Worm (Caenorhabditis elegans) whole organism, L2 larva: ENCODE results near the gene nhl-3.

ENCODE experiments used
- ceh-82 ChIP-seq: fragments of 150-350 bp; optimal IDR thresholded peaks from 2 replicates; lab custom pipeline; 2014; ENCODE audit warnings: missing biosample characterization, missing genetic modification characterization
- egl-27 ChIP-seq: sonication (generic microtip); optimal IDR thresholded peaks from 3 replicates; lab custom pipeline; 2017; ENCODE audit warnings: missing biosample characterization, missing genetic modification reagents, missing genetic modification characterization
- fos-1 ChIP-seq: fragments of 150-350 bp; optimal IDR thresholded peaks from 2 replicates; lab custom pipeline; 2014; ENCODE audit warnings: missing biosample characterization, missing genetic modification characterization
- mdl-1 ChIP-seq, 2 experiments: fragments of 150-350 bp in 1 of 2; sonication (generic microtip) in 1 of 2; optimal IDR thresholded peaks; 2 replicates each; lab custom pipeline; 2017; ENCODE audit warnings: missing biosample characterization in 2 of 2, missing genetic modification characterization in 2 of 2
- nhr-11 ChIP-seq: fragments of 150-350 bp; optimal IDR thresholded peaks from 2 replicates; lab custom pipeline; 2014; ENCODE audit warnings: missing biosample characterization, missing genetic modification characterization
- sem-4 ChIP-seq: fragments of 150-350 bp; optimal IDR thresholded peaks from 2 replicates; lab custom pipeline; 2014; ENCODE audit warnings: missing biosample characterization, missing genetic modification reagents, missing genetic modification characterization
- skn-1 ChIP-seq: sonication (generic microtip); optimal IDR thresholded peaks from 2 replicates; lab custom pipeline; 2017; ENCODE audit warnings: missing biosample characterization, missing genetic modification characterization

DNA sequence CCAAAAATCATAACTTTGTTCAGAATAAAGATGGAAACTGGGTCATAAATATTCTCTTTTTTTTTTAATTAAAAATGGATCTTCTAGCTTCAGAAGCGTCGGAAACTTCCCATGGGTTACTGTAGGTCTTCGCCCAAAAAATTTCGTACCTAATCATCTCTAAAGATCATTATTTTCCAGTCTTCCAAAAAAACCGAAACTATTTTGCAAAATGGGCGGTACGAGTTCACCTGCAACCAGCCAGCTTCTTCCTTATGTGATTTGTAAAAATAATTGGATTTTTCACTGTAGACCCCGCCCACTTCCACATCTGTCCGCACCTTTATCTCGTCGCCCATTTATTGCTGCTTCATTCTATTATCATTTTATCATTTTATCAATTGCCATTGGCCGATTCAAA, 55.5 kb downstream of the nhl-3 start, which contains the start of gene mlt-10:
- TF ChIP-seq mdl-1 (tag; optimal IDR thresholded peaks at IDR 0.05; lab: Kevin White, UChicago) = no peak
- TF ChIP-seq skn-1 (tag; lab: Kevin White, UChicago) = no peak
- TF ChIP-seq ceh-82 = no peak
- no peak for TF ChIP-seq fos-1 (tag; lab: Kevin White, UChicago)
- TF ChIP-seq nhr-11 (tag; lab: Kevin White, UChicago) = no peak
- TF ChIP-seq egl-27 (tag; lab: Kevin White, UChicago) = no peak
- no peak for TF ChIP-seq sem-4 (tag; lab: Kevin White, UChicago)
